Fruit fly (Drosophila melanogaster): Measurements from ENCODE around the gene TTLL15.

dm6 chr3R:10803855-10804254 lies 11.2 kb upstream of the TTLL15 start, which contains the start of gene CG14692:
- no peak for TF ChIP-seq CG8478 (optimal IDR thresholded peaks at IDR 0.05)
- no peak for TF ChIP-seq CTCF (optimal IDR thresholded peaks at IDR 0.05)
